Worm (Caenorhabditis elegans) whole organism, young adult: ENCODE results near the gene sru-30.

Source experiments
- ceh-40 ChIP-seq: fragments of 200-800 bp; sonication (Bioruptor generic); IDR thresholded peaks from 2 replicates; pipeline ENCODE4 v1.3.6; 2022; ENCODE audit warnings: missing genetic modification characterization, missing compliant biosample characterization
- nfyb-1 ChIP-seq: fragments of 200-800 bp; sonication (Bioruptor generic); IDR thresholded peaks from 2 replicates; pipeline ENCODE4 v1.3.6; 2022; ENCODE audit warnings: missing genetic modification reagents, missing genetic modification characterization, missing compliant biosample characterization

The sru-30 gene

ce11 chrV:9860337-9860736 is 46.7 kb downstream of the sru-30 start:
- peak; percentile 92 for TF ChIP-seq nfyb-1 (GFP tag; lab: Robert Waterston, UW)
- TF ChIP-seq ceh-40: no peak
